Fruit fly (Drosophila melanogaster) whole organism, embryonic: ENCODE results near the gene mRpL16.

Experiments
- Adf1 ChIP-seq: fragments of 200-800 bp; sonication (Bioruptor generic); IDR thresholded peaks from 2 replicates; pipeline ENCODE4 v1.3.6; 2022; ENCODE audit warnings: missing biosample characterization, missing genetic modification characterization
- Aef1 ChIP-seq: fragments of 200-800 bp; sonication (Bioruptor generic); IDR thresholded peaks from 3 replicates; pipeline ENCODE4 v1.3.6; 2022; ENCODE audit warnings: missing biosample characterization, missing genetic modification characterization
- Bgb ChIP-seq: fragments of 200-800 bp; sonication (Bioruptor generic); IDR thresholded peaks from 2 replicates; pipeline ENCODE4 v1.3.6; 2022; ENCODE audit warnings: missing biosample characterization, missing genetic modification characterization; ENCODE audit not compliant: partially characterized antibody
- Bteb2 ChIP-seq: fragments of 200-800 bp; sonication (Bioruptor generic); optimal IDR thresholded peaks from 2 replicates; lab custom pipeline; 2016; ENCODE audit warnings: missing biosample characterization, missing genetic modification characterization
- CG10959 ChIP-seq: fragments of 200-800 bp; sonication (Bioruptor generic); IDR thresholded peaks from 2 replicates; pipeline ENCODE4 v1.3.6; 2022; ENCODE audit warnings: missing biosample characterization, missing genetic modification characterization
- CG11504 ChIP-seq: fragments of 200-800 bp; sonication (Bioruptor generic); optimal IDR thresholded peaks from 3 replicates; lab custom pipeline; 2019; ENCODE audit warnings: missing biosample characterization, mild to moderate bottlenecking, missing genetic modification characterization, moderate library complexity
- CG11695 ChIP-seq: fragments of 200-800 bp; sonication (Bioruptor generic); IDR thresholded peaks from 3 replicates; pipeline ENCODE4 v1.3.6; 2022; ENCODE audit warnings: missing biosample characterization, missing genetic modification characterization
- CG12104 ChIP-seq: fragments of 200-800 bp; sonication (Bioruptor generic); optimal IDR thresholded peaks from 3 replicates; lab custom pipeline; 2016; ENCODE audit warnings: missing biosample characterization, missing genetic modification characterization
- CG12769 ChIP-seq: fragments of 200-800 bp; sonication (Bioruptor generic); optimal IDR thresholded peaks from 2 replicates; lab custom pipeline; 2019; ENCODE audit warnings: missing biosample characterization, mild to moderate bottlenecking, missing genetic modification characterization, moderate library complexity
- CG13123 ChIP-seq: fragments of 200-800 bp; sonication (Bioruptor generic); optimal IDR thresholded peaks from 2 replicates; lab custom pipeline; 2016; ENCODE audit warnings: missing biosample characterization, missing genetic modification characterization
- CG13424 ChIP-seq: fragments of 200-800 bp; sonication (Bioruptor generic); optimal IDR thresholded peaks from 2 replicates; lab custom pipeline; 2019; ENCODE audit warnings: missing biosample characterization, mild to moderate bottlenecking, missing genetic modification characterization, moderate library complexity
- CG15514 ChIP-seq: fragments of 200-800 bp; sonication (Bioruptor generic); optimal IDR thresholded peaks from 3 replicates; lab custom pipeline; 2017; ENCODE audit warnings: missing biosample characterization, missing genetic modification characterization, mild to moderate bottlenecking, moderate library complexity, missing genetic modification reagents
- CG17385 ChIP-seq: fragments of 200-800 bp; sonication (Bioruptor generic); optimal IDR thresholded peaks from 3 replicates; lab custom pipeline; 2018; ENCODE audit warnings: missing biosample characterization, mild to moderate bottlenecking, missing genetic modification characterization
- CG2116 ChIP-seq: fragments of 200-800 bp; sonication (Bioruptor generic); optimal IDR thresholded peaks from 3 replicates; lab custom pipeline; 2018; ENCODE audit warnings: missing biosample characterization, mild to moderate bottlenecking, missing genetic modification characterization
- CG32767 ChIP-seq: fragments of 200-800 bp; sonication (Bioruptor generic); IDR thresholded peaks from 2 replicates; pipeline ENCODE4 v1.3.6; 2022; ENCODE audit warnings: missing biosample characterization, missing genetic modification characterization
- CG33213 ChIP-seq: fragments of 200-800 bp; sonication (Bioruptor generic); optimal IDR thresholded peaks from 3 replicates; lab custom pipeline; 2016; ENCODE audit warnings: missing biosample characterization, missing genetic modification characterization
- CG4424 ChIP-seq: fragments of 200-800 bp; sonication (Bioruptor generic); optimal IDR thresholded peaks from 3 replicates; lab custom pipeline; 2016; ENCODE audit warnings: missing biosample characterization, missing genetic modification characterization
- CG4854 ChIP-seq: fragments of 200-800 bp; sonication (Bioruptor generic); optimal IDR thresholded peaks from 2 replicates; lab custom pipeline; 2016; ENCODE audit warnings: missing biosample characterization, missing genetic modification characterization, inconsistent platforms
- CG8359 ChIP-seq: fragments of 200-800 bp; sonication (Bioruptor generic); optimal IDR thresholded peaks from 2 replicates; lab custom pipeline; 2017; ENCODE audit warnings: missing biosample characterization, mild to moderate bottlenecking, missing genetic modification characterization, borderline replicate concordance
- CG9215 ChIP-seq: fragments of 200-800 bp; sonication (Bioruptor generic); IDR thresholded peaks from 2 replicates; pipeline ENCODE4 v1.3.6; 2022; ENCODE audit warnings: missing biosample characterization, missing genetic modification characterization
- CG9437 ChIP-seq: fragments of 200-800 bp; sonication (Bioruptor generic); optimal IDR thresholded peaks from 2 replicates; lab custom pipeline; 2018; ENCODE audit warnings: missing biosample characterization, mild to moderate bottlenecking, missing genetic modification characterization
- D ChIP-seq, 2 experiments: fragments of 200-800 bp in 1 of 2; fragments of >200 bp in 1 of 2; sonication (Bioruptor generic) in 1 of 2; optimal IDR thresholded peaks; 2 replicates in 1 of 2; 3 replicates in 1 of 2; lab custom pipeline; 2017; ENCODE audit warnings: mild to moderate bottlenecking in 1 of 2, missing biosample characterization in 1 of 2, missing genetic modification characterization in 1 of 2, missing genetic modification reagents in 1 of 2
- Dip3 ChIP-seq: fragments of 200-800 bp; sonication (Bioruptor generic); optimal IDR thresholded peaks from 3 replicates; lab custom pipeline; 2016; ENCODE audit warnings: missing biosample characterization, missing genetic modification characterization
- E2f2 ChIP-seq: fragments of 200-800 bp; sonication (Bioruptor generic); IDR thresholded peaks from 2 replicates; pipeline ENCODE4 v1.3.6; 2022; ENCODE audit warnings: missing biosample characterization, missing genetic modification characterization
- Ets65A ChIP-seq: fragments of 200-800 bp; sonication (Bioruptor generic); peaks from one replicate; lab custom pipeline; 2016; ENCODE audit warnings: missing biosample characterization, missing genetic modification characterization
- Hand ChIP-seq: fragments of 200-800 bp; sonication (Bioruptor generic); optimal IDR thresholded peaks from 2 replicates; lab custom pipeline; 2017; ENCODE audit warnings: mild to moderate bottlenecking, missing biosample characterization, missing genetic modification reagents, missing genetic modification characterization
- Hey ChIP-seq: fragments of 200-800 bp; sonication (Bioruptor generic); optimal IDR thresholded peaks from 3 replicates; lab custom pipeline; 2018; ENCODE audit warnings: missing biosample characterization, mild to moderate bottlenecking, missing genetic modification characterization
- Hmr ChIP-seq: fragments of 200-800 bp; sonication (Bioruptor generic); optimal IDR thresholded peaks from 3 replicates; lab custom pipeline; 2017; ENCODE audit warnings: mild to moderate bottlenecking, missing biosample characterization, missing genetic modification reagents, missing genetic modification characterization
- Hmx ChIP-seq: fragments of 200-800 bp; sonication (Bioruptor generic); optimal IDR thresholded peaks from 2 replicates; lab custom pipeline; 2016; ENCODE audit warnings: missing biosample characterization, missing genetic modification characterization
- Nf-YB ChIP-seq: fragments of 200-800 bp; sonication (Bioruptor generic); optimal IDR thresholded peaks from 3 replicates; lab custom pipeline; 2019; ENCODE audit warnings: missing biosample characterization, mild to moderate bottlenecking, missing genetic modification characterization, moderate library complexity
- Pdp1 ChIP-seq, 2 experiments: fragments of 200-800 bp; sonication (Bioruptor generic); optimal IDR thresholded peaks; 3 replicates each; lab custom pipeline; 2016; ENCODE audit warnings: missing biosample characterization in 2 of 2, missing genetic modification characterization in 2 of 2, mild to moderate bottlenecking in 1 of 2, moderate library complexity in 1 of 2
- Ptx1 ChIP-seq: fragments of 200-800 bp; sonication (Bioruptor generic); IDR thresholded peaks from 2 replicates; pipeline ENCODE4 v1.3.6; 2022; ENCODE audit warnings: missing biosample characterization, missing genetic modification characterization
- TFAM ChIP-seq: fragments of 200-800 bp; sonication (Bioruptor generic); optimal IDR thresholded peaks from 2 replicates; lab custom pipeline; 2017; ENCODE audit warnings: missing biosample characterization, missing genetic modification characterization, inconsistent platforms
- ac ChIP-seq: fragments of 200-800 bp; sonication (Bioruptor generic); optimal IDR thresholded peaks from 3 replicates; lab custom pipeline; 2017; ENCODE audit warnings: missing biosample characterization, mild to moderate bottlenecking, missing genetic modification characterization
- al ChIP-seq: fragments of 200-800 bp; sonication (Bioruptor generic); IDR thresholded peaks from 2 replicates; pipeline ENCODE4 v1.3.6; 2022; ENCODE audit warnings: missing biosample characterization, missing genetic modification characterization
- fd96Cb ChIP-seq: fragments of 200-800 bp; sonication (Bioruptor generic); optimal IDR thresholded peaks from 2 replicates; lab custom pipeline; 2018; ENCODE audit warnings: missing biosample characterization, mild to moderate bottlenecking, missing genetic modification characterization, moderate library complexity
- fru ChIP-seq: fragments of >200 bp; optimal IDR thresholded peaks from 2 replicates; lab custom pipeline; 2017
- gce ChIP-seq: fragments of 200-800 bp; sonication (Bioruptor generic); IDR thresholded peaks from 3 replicates; pipeline ENCODE4 v1.3.6; 2022; ENCODE audit warnings: missing biosample characterization, missing genetic modification characterization
- gcm ChIP-seq: fragments of 200-800 bp; sonication (Bioruptor generic); optimal IDR thresholded peaks from 2 replicates; lab custom pipeline; 2019; ENCODE audit warnings: missing biosample characterization, mild to moderate bottlenecking, missing genetic modification characterization, moderate library complexity
- insv ChIP-seq, 2 experiments: fragments of 200-800 bp; sonication (Bioruptor generic); optimal IDR thresholded peaks; 3 replicates each; lab custom pipeline; 2016 to 2018; ENCODE audit warnings: missing biosample characterization in 2 of 2, missing genetic modification characterization in 2 of 2
- ken ChIP-seq: fragments of 200-800 bp; sonication (Bioruptor generic); IDR thresholded peaks from 3 replicates; pipeline ENCODE4 v1.3.6; 2022; ENCODE audit warnings: missing biosample characterization, missing genetic modification characterization
- lov ChIP-seq, 2 experiments: fragments of 200-800 bp in 1 of 2; fragments of >200 bp in 1 of 2; sonication (Bioruptor generic) in 1 of 2; IDR thresholded peaks in 1 of 2; optimal IDR thresholded peaks in 1 of 2; 2 replicates in 1 of 2; 3 replicates in 1 of 2; pipeline versions ENCODE4 v1.3.6 to Lab custom; 2017 to 2022; ENCODE audit warnings: missing biosample characterization in 1 of 2, missing genetic modification characterization in 1 of 2
- nerfin-2 ChIP-seq: fragments of 200-800 bp; sonication (Bioruptor generic); IDR thresholded peaks from 2 replicates; pipeline ENCODE4 v1.3.6; 2022; ENCODE audit warnings: missing biosample characterization, missing genetic modification characterization; ENCODE audit not compliant: partially characterized antibody
- pb ChIP-seq: fragments of 200-800 bp; sonication (Bioruptor generic); optimal IDR thresholded peaks from 3 replicates; lab custom pipeline; 2016; ENCODE audit warnings: missing biosample characterization, missing genetic modification characterization
- pros ChIP-seq: fragments of 200-800 bp; sonication (Bioruptor generic); optimal IDR thresholded peaks from 3 replicates; lab custom pipeline; 2019; ENCODE audit warnings: missing biosample characterization, mild to moderate bottlenecking, missing genetic modification characterization, moderate library complexity
- row ChIP-seq: fragments of 200-800 bp; sonication (Bioruptor generic); IDR thresholded peaks from 3 replicates; pipeline ENCODE4 v1.3.6; 2022; ENCODE audit warnings: missing biosample characterization, missing genetic modification characterization
- sima ChIP-seq: fragments of 200-800 bp; sonication (Bioruptor generic); optimal IDR thresholded peaks from 2 replicates; lab custom pipeline; 2016; ENCODE audit warnings: missing biosample characterization, missing genetic modification characterization
- tx ChIP-seq: fragments of 200-800 bp; sonication (Bioruptor generic); optimal IDR thresholded peaks from 2 replicates; lab custom pipeline; 2016; ENCODE audit warnings: missing biosample characterization, missing genetic modification characterization
- yki ChIP-seq: fragments of >200 bp; optimal IDR thresholded peaks from 3 replicates; lab custom pipeline; 2018

The mRpL16 gene

DNA sequence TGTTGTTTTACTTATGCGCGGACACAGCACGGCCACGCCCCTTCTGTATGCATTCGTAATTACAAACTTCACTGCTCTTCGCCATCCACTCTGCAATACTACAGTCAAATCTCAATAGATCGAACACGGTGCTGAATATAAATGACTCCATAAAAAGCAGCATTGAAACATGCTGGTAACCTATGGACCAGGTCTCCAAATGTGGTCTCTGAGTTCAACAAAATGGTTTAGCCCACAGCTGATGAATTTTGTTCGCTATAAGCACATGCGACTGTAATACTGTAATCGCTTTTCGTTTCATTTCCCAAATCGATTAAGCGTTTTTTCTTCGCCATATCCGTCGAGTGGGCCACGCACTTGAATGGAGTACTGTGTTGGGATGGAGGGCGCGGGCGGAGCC, 7.3 kb downstream of the mRpL16 start (continued):
- TF ChIP-seq Bgb (GFP tag; lab: Robert Waterston, UW) (no peak), yki (lab: Kevin White, UChicago) (no peak), ac (GFP tag; lab: Kevin White, UChicago) (no peak), Hey (tag; lab: Kevin White, UChicago) (no peak), Ets65A (GFP tag; lab: Kevin White, UChicago) (no peak), row (GFP tag; lab: Robert Waterston, UW) (peak; percentile 24; the same call in 1 of the 3 replicates), gce (GFP tag; lab: Robert Waterston, UW) (no peak), fru (lab: Kevin White, UChicago) (no peak), CG10959 (GFP tag; lab: Robert Waterston, UW) (no peak), Dip3 (GFP tag; lab: Kevin White, UChicago) (no peak), gcm (no peak), Hmx (no peak), CG11504 (tag; lab: Kevin White, UChicago) (peak; percentile 4), CG9215 (GFP tag; lab: Robert Waterston, UW) (no peak), CG12104 (GFP tag; lab: Kevin White, UChicago) (no peak), al (GFP tag; lab: Robert Waterston, UW) (no peak), CG9437 (GFP tag; lab: Kevin White, UChicago) (no peak)

DNA sequence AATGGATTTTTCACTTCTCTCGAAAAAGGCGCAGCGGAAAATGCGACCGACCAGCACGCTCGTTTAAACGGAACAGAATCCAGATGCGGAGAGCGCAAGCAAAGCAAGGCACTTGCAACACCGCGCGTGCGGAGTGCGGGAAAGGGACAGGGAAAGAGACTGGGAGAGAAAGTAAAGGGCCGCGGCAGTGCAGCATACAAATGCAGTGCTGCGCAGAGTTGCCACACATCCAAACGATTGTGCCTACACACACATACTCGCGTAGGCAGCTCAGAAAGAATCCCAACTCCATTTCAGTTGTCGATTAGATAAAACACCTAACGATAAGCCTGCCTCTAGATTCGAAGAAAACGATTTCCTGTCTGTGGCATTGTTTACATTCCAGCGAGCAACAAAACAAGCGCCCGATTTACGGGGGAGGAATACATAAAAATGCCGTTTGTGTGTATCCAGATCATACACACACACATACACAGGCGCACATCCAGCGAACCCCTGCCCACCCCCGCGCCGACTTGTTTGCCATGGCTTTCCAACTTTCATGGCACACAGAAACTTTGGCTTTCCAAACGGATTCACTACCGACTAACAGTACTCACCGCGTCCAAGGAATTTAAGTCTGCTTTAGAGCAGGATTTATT, 9.5 kb downstream of the mRpL16 start:
- TF ChIP-seq lov (optimal IDR thresholded peaks at IDR 0.05; lab: Kevin White, UChicago): no peak
- no peak for TF ChIP-seq lov (GFP tag; IDR thresholded peaks at IDR 0.05; lab: Robert Waterston, UW)
- no peak for TF ChIP-seq pb
- TF ChIP-seq D (optimal IDR thresholded peaks at IDR 0.05; lab: Kevin White, UChicago): peak; percentile 37
- no peak for TF ChIP-seq D (GFP tag; optimal IDR thresholded peaks at IDR 0.05; lab: Kevin White, UChicago)
- no peak for TF ChIP-seq Nf-YB (GFP tag; lab: Kevin White, UChicago)
- peak; percentile 94 for TF ChIP-seq CG32767 (GFP tag; lab: Robert Waterston, UW)
- no peak for TF ChIP-seq Pdp1 (GFP tag; optimal IDR thresholded peaks at IDR 0.05; lab: Kevin White, UChicago)
- no peak for TF ChIP-seq CG13123
- TF ChIP-seq ken (GFP tag; lab: Robert Waterston, UW): no peak
- peak; percentile 81 for TF ChIP-seq CG12769 (tag; lab: Kevin White, UChicago)
- no peak for TF ChIP-seq fd96Cb
- peak in 1 of 2 experiments; percentile 22 for TF ChIP-seq insv (GFP tag; optimal IDR thresholded peaks at IDR 0.05; lab: Kevin White, UChicago)
- peak; percentile 88 for TF ChIP-seq pros
- no peak for TF ChIP-seq E2f2 (GFP tag; lab: Robert Waterston, UW)
- TF ChIP-seq sima (GFP tag; lab: Kevin White, UChicago): no peak
- no peak for TF ChIP-seq Bteb2 (GFP tag; lab: Kevin White, UChicago)
- TF ChIP-seq CG4854 (GFP tag; lab: Kevin White, UChicago): no peak
- TF ChIP-seq Hmr (GFP tag; lab: Kevin White, UChicago): no peak
- no peak for TF ChIP-seq CG15514
- no peak for TF ChIP-seq CG33213
- peak; percentile 21 for TF ChIP-seq CG8359 (GFP tag; lab: Kevin White, UChicago)
- no peak for TF ChIP-seq CG13424
- TF ChIP-seq Hand: no peak
- no peak for TF ChIP-seq CG11695 (GFP tag; lab: Robert Waterston, UW)
- no peak for TF ChIP-seq Aef1 (GFP tag; lab: Robert Waterston, UW)
- no peak for TF ChIP-seq TFAM (GFP tag; lab: Kevin White, UChicago)
- TF ChIP-seq CG4424 (GFP tag; lab: Kevin White, UChicago): no peak
- peak; percentile 23; the same call in 1 of the 2 replicates for TF ChIP-seq Ptx1 (GFP tag; lab: Robert Waterston, UW)
- no peak for TF ChIP-seq nerfin-2 (GFP tag; lab: Robert Waterston, UW)
- 0 out of 2 replicates have a peak, but pooled peaks have one; percentile 12 for TF ChIP-seq Adf1 (GFP tag; lab: Robert Waterston, UW)
- peak; percentile 9 for TF ChIP-seq CG2116 (GFP tag; lab: Kevin White, UChicago)
- no peak for TF ChIP-seq CG17385 (GFP tag; lab: Kevin White, UChicago)
- no peak for TF ChIP-seq tx (GFP tag; lab: Kevin White, UChicago)
